Worm (Caenorhabditis elegans): ENCODE measurements around the gene mnk-1.

Gene mnk-1

DNA sequence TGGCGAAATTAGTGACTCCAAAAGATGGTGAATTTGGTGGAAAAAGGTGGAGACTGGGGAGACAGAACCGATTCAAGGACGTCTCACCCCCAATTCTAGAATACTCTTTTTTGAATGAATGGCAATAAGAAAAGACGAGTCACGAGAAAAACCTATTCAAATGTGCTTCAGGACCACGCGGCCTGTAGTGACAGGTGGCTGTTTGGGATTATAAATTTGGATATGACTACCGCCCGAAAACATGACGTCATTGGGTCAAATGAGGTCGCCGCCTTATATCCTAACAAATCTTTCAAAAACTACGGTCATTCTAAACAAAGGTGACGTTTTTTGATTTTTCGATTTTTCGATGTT, 821 bp downstream of the mnk-1 start:
- TF ChIP-seq nhr-25 (tag; optimal IDR thresholded peaks at IDR 0.05) (peak; percentile 48), nhr-77 (tag; optimal IDR thresholded peaks at IDR 0.05) (no peak), nhr-10 (tag; optimal IDR thresholded peaks at IDR 0.05) (no peak), unc-55 (GFP tag; optimal IDR thresholded peaks at IDR 0.05) (no peak), ama-1 (optimal IDR thresholded peaks at IDR 0.05) (no peak), alr-1 (tag; optimal IDR thresholded peaks at IDR 0.05) (no peak), dmd-4 (tag; optimal IDR thresholded peaks at IDR 0.05) (no peak), ceh-16 (tag; optimal IDR thresholded peaks at IDR 0.05) (peak; percentile 3), R02D3.7 (tag; optimal IDR thresholded peaks at IDR 0.05) (no peak), mab-5 (tag; optimal IDR thresholded peaks at IDR 0.05) (no peak), unc-39 (tag; optimal IDR thresholded peaks at IDR 0.05) (no peak), elt-1 (tag; optimal IDR thresholded peaks at IDR 0.05) (no peak), nhr-129 (tag; optimal IDR thresholded peaks at IDR 0.05) (peak; percentile 13), nhr-237 (tag; optimal IDR thresholded peaks at IDR 0.05) (no peak), mbf-1 (tag; optimal IDR thresholded peaks at IDR 0.05) (no peak), C34F6.9 (tag; optimal IDR thresholded peaks at IDR 0.05) (no peak), nhr-12 (tag; optimal IDR thresholded peaks at IDR 0.05) (no peak), aly-2 (tag; optimal IDR thresholded peaks at IDR 0.05) (no peak), gmeb-1 (tag; optimal IDR thresholded peaks at IDR 0.05) (no peak), F13H6.1 (tag; optimal IDR thresholded peaks at IDR 0.05) (no peak), skn-1 (tag; optimal IDR thresholded peaks at IDR 0.05) (no peak)

DNA sequence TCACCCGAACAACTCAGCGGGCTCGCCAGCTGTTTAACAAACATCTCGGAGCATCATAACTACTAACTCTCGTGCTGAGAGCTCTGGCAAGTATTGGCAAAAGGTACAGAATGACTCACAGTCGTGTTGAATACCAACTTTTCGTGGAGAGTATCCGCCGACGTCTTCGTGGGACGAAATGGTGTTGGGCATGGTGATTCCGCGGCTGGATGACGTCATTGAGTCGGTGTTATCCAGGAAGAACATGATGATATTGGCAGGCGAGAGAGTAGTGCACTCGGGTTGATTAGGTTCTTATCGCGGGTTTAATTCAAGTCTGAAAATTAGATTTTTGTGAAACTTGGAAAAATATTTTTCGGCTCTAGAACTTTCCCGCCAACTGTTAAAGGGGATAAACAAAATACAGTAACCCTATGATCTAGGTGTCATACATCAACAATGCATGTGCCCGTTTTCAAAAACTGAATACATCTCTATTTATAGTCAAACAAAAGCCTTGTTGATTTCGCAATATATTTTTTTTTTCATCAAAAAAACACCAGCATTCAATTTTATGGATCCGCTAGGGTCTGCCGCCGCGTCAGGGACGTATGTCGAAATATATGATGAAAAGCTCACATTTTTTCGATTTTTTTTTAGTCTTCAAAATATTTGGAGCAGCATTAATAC, 1.3 kb downstream of the mnk-1 start:
- no peak for TF ChIP-seq sma-3 (GFP tag; optimal IDR thresholded peaks at IDR 0.05)
- no peak for TF ChIP-seq ztf-4 (tag; optimal IDR thresholded peaks at IDR 0.05)
- TF ChIP-seq nhr-10 (tag; optimal IDR thresholded peaks at IDR 0.05) = no peak
- peak; percentile 44 for TF ChIP-seq unc-55 (GFP tag; optimal IDR thresholded peaks at IDR 0.05)
- TF ChIP-seq nhr-129 (tag; optimal IDR thresholded peaks at IDR 0.05) = peak; percentile 19
- no peak for TF ChIP-seq sma-9 (GFP tag; optimal IDR thresholded peaks at IDR 0.05)
- no peak for TF ChIP-seq sma-9 (tag; optimal IDR thresholded peaks at IDR 0.05)
- no peak for TF ChIP-seq nhr-23 (tag; optimal IDR thresholded peaks at IDR 0.05)
- TF ChIP-seq ama-1 (optimal IDR thresholded peaks at IDR 0.05) = no peak

DNA sequence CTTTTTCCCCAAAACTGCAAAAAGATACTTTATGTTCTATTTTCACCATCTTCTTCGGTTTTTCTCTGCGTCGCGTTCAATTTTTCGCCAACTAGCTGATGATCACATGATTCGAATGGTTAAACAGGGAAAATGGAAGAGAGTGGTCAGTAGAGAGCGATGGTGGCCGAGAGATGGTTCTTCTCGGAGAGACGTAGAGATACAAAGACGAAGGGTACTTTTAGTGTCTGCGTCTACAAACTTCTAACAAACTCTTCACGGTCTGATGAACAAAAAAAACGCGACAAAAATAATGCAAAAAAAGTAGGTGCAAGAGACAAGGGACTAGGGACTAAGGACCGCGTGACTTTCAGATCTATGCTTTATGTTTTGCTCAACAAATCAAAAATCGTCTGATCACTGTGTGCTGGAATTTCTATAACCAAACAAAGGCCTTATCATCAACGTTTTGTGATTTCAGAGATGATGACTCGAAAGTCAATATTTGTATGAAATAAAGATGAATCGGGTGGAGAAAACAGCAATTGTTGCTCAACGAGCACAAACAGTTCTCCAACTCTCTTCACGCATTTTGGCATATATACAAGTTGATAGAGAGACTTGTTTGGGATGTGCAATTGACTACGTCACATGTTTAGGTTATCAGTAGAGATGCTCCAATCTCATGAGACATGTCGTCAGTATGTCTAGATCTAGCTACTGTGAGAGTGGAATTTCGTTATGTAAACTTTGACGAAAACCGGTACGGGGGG, 2.7 kb downstream of the mnk-1 start:
- TF ChIP-seq gmeb-1 (tag; optimal IDR thresholded peaks at IDR 0.05) = peak; percentile 87
- no peak for TF ChIP-seq ztf-11 (tag; optimal IDR thresholded peaks at IDR 0.05)
- TF ChIP-seq sma-9 (GFP tag; optimal IDR thresholded peaks at IDR 0.05) = peak; percentile 98
- no peak for TF ChIP-seq sma-9 (tag; optimal IDR thresholded peaks at IDR 0.05)
- peak; percentile 96 for TF ChIP-seq nhr-6 (tag; optimal IDR thresholded peaks at IDR 0.05)
- TF ChIP-seq unc-55 (GFP tag; optimal IDR thresholded peaks at IDR 0.05) = peak; percentile 93
- peak; percentile 97 for TF ChIP-seq ztf-4 (tag; optimal IDR thresholded peaks at IDR 0.05)
- TF ChIP-seq C34F6.9 (tag; optimal IDR thresholded peaks at IDR 0.05) = peak; percentile 98
- peak; percentile 10 for TF ChIP-seq nhr-10 (tag; optimal IDR thresholded peaks at IDR 0.05)
- peak; percentile 83 for TF ChIP-seq ceh-16 (tag; optimal IDR thresholded peaks at IDR 0.05)
- TF ChIP-seq F13H6.1 (tag; optimal IDR thresholded peaks at IDR 0.05) = peak; percentile 95
- no peak for TF ChIP-seq ZK546.5 (tag; optimal IDR thresholded peaks at IDR 0.05)
- peak; percentile 19 for TF ChIP-seq nhr-77 (tag; optimal IDR thresholded peaks at IDR 0.05)
- TF ChIP-seq nhr-21 (tag; optimal IDR thresholded peaks at IDR 0.05) = peak; percentile 97
- peak; percentile 97 for TF ChIP-seq sma-3 (GFP tag; optimal IDR thresholded peaks at IDR 0.05)
- TF ChIP-seq Y55F3AM.14 (GFP tag; optimal IDR thresholded peaks at IDR 0.05) = peak; percentile 78
- TF ChIP-seq nhr-25 (tag; optimal IDR thresholded peaks at IDR 0.05) = peak; percentile 98
- no peak for TF ChIP-seq R02D3.7 (tag; optimal IDR thresholded peaks at IDR 0.05)
- peak; percentile 88 for TF ChIP-seq lin-11 (tag; optimal IDR thresholded peaks at IDR 0.05)
- TF ChIP-seq elt-1 (tag; optimal IDR thresholded peaks at IDR 0.05) = no peak
- TF ChIP-seq unc-39 (tag; optimal IDR thresholded peaks at IDR 0.05) = no peak
- peak; percentile 41 for TF ChIP-seq nhr-12 (tag; optimal IDR thresholded peaks at IDR 0.05)
- TF ChIP-seq blmp-1 (tag; optimal IDR thresholded peaks at IDR 0.05; ENCODE audit: insufficient read depth) = peak; percentile 68
- TF ChIP-seq egl-27 (tag; optimal IDR thresholded peaks at IDR 0.05) = peak; percentile 88
- peak; percentile 84 to 92 for TF ChIP-seq mdl-1 (tag; optimal IDR thresholded peaks at IDR 0.05)
- TF ChIP-seq zag-1 (tag; optimal IDR thresholded peaks at IDR 0.05) = peak; percentile 69
- peak; percentile 92 for TF ChIP-seq ama-1 (optimal IDR thresholded peaks at IDR 0.05)
- TF ChIP-seq dmd-4 (tag; optimal IDR thresholded peaks at IDR 0.05) = no peak
- peak; percentile 1 for TF ChIP-seq ceh-82 (tag; optimal IDR thresholded peaks at IDR 0.05)
- peak; percentile 96 for TF ChIP-seq sem-4 (tag; optimal IDR thresholded peaks at IDR 0.05)
- peak; percentile 61 for TF ChIP-seq unc-62 (GFP tag; optimal IDR thresholded peaks at IDR 0.05)
- TF ChIP-seq mab-5 (tag; optimal IDR thresholded peaks at IDR 0.05) = peak; percentile 70
- peak; percentile 88 for TF ChIP-seq fos-1 (tag; optimal IDR thresholded peaks at IDR 0.05)
- TF ChIP-seq mbf-1 (tag; optimal IDR thresholded peaks at IDR 0.05) = no peak
- no peak for TF ChIP-seq nhr-237 (tag; optimal IDR thresholded peaks at IDR 0.05)
- TF ChIP-seq lin-13 (GFP tag; optimal IDR thresholded peaks at IDR 0.05) = peak; percentile 84
- TF ChIP-seq skn-1 (tag; optimal IDR thresholded peaks at IDR 0.05) = peak; percentile 53
- TF ChIP-seq lsy-2 (tag; optimal IDR thresholded peaks at IDR 0.05) = peak; percentile 75 to 94
- no peak for TF ChIP-seq alr-1 (tag; optimal IDR thresholded peaks at IDR 0.05)
- peak; percentile 98 for TF ChIP-seq crh-2 (tag; optimal IDR thresholded peaks at IDR 0.05)
- TF ChIP-seq nhr-129 (tag; optimal IDR thresholded peaks at IDR 0.05) = peak; percentile 97
- peak; percentile 61 for TF ChIP-seq snpc-4 (tag; optimal IDR thresholded peaks at IDR 0.05)

Measured in whole organism, L2 larva.